Worm (Caenorhabditis elegans) whole organism, young adult: ENCODE data around the gene arrd-7.

Experiments
- B0336.3 ChIP-seq: fragments of 200-800 bp; sonication (Bioruptor generic); IDR thresholded peaks from 2 replicates; pipeline ENCODE4 v1.3.6; 2022; ENCODE audit warnings: missing genetic modification characterization, missing compliant biosample characterization
- C06A6.2 ChIP-seq: fragments of 200-800 bp; sonication (Bioruptor generic); conservative IDR thresholded peaks from 2 replicates; pipeline ENCODE4 v1.3.6; 2022; ENCODE audit warnings: missing genetic modification characterization, missing compliant biosample characterization
- D2030.7 ChIP-seq: fragments of 200-800 bp; sonication (Bioruptor generic); IDR thresholded peaks from 2 replicates; pipeline ENCODE4 v1.3.6; 2022; ENCODE audit warnings: missing genetic modification reagents, missing genetic modification characterization, missing compliant biosample characterization
- F10E7.11 ChIP-seq: sonication (generic microtip); optimal IDR thresholded peaks from 2 replicates; lab custom pipeline; 2017; ENCODE audit warnings: mild to moderate bottlenecking, missing genetic modification characterization, moderate library complexity, missing compliant biosample characterization
- F49E8.2 ChIP-seq: sonication (generic microtip); optimal IDR thresholded peaks from 3 replicates; lab custom pipeline; 2017; ENCODE audit warnings: missing genetic modification characterization, mild to moderate bottlenecking, missing compliant biosample characterization, antibody characterized with exemption, moderate library complexity; ENCODE audit not compliant: insufficient read depth
- F52B5.7 ChIP-seq: sonication (generic microtip); optimal IDR thresholded peaks from 2 replicates; lab custom pipeline; 2016; ENCODE audit warnings: mild to moderate bottlenecking, missing genetic modification characterization, missing compliant biosample characterization
- K12H6.12 ChIP-seq: fragments of 200-800 bp; sonication (Bioruptor generic); optimal IDR thresholded peaks from 2 replicates; lab custom pipeline; 2018; ENCODE audit warnings: mild to moderate bottlenecking, missing genetic modification characterization, missing compliant biosample characterization
- Y56A3A.18 ChIP-seq: fragments of 200-800 bp; sonication (Bioruptor generic); IDR thresholded peaks from 2 replicates; pipeline ENCODE4 v1.3.6; 2022; ENCODE audit warnings: missing genetic modification reagents, missing genetic modification characterization, missing compliant biosample characterization
- ama-1 ChIP-seq, 3 experiments: fragments of 150-350 bp in 1 of 3; sonication (generic microtip) in 2 of 3; optimal IDR thresholded peaks; 2 replicates each; lab custom pipeline; 2014 to 2018; ENCODE audit warnings: missing biosample characterization in 2 of 3, missing genetic modification characterization in 2 of 3, missing genetic modification reagents in 2 of 3
- atf-7 ChIP-seq: sonication (generic microtip); optimal IDR thresholded peaks from 2 replicates; lab custom pipeline; 2017; ENCODE audit warnings: mild to moderate bottlenecking, missing genetic modification characterization, missing compliant biosample characterization
- attf-3 ChIP-seq: fragments of 200-800 bp; sonication (Bioruptor generic); conservative IDR thresholded peaks from 2 replicates; pipeline ENCODE4 v1.3.6; 2022; ENCODE audit warnings: missing genetic modification reagents, missing genetic modification characterization, missing compliant biosample characterization
- cebp-1 ChIP-seq, 2 experiments: fragments of 200-800 bp in 1 of 2; sonication (Bioruptor generic) in 1 of 2; sonication (generic microtip) in 1 of 2; IDR thresholded peaks in 1 of 2; optimal IDR thresholded peaks in 1 of 2; 2 replicates each; pipeline versions ENCODE4 v1.3.6 to Lab custom; 2017 to 2022; ENCODE audit warnings: missing compliant biosample characterization in 2 of 2, missing genetic modification characterization in 2 of 2, mild to moderate bottlenecking in 1 of 2, missing genetic modification reagents in 1 of 2, moderate library complexity in 1 of 2
- ceh-100 ChIP-seq: fragments of 200-800 bp; sonication (Bioruptor generic); IDR thresholded peaks from 2 replicates; pipeline ENCODE4 v1.3.6; 2022; ENCODE audit warnings: missing genetic modification reagents, missing genetic modification characterization, missing compliant biosample characterization
- ceh-27 ChIP-seq: fragments of 200-800 bp; sonication (Bioruptor generic); optimal IDR thresholded peaks from 2 replicates; lab custom pipeline; 2018; ENCODE audit warnings: mild to moderate bottlenecking, missing genetic modification characterization, moderate library complexity, missing compliant biosample characterization
- efl-1 ChIP-seq: fragments of 150-350 bp; optimal IDR thresholded peaks from 2 replicates; lab custom pipeline; 2014; ENCODE audit warnings: missing biosample characterization, missing genetic modification reagents, missing genetic modification characterization
- egrh-3 ChIP-seq: fragments of 200-800 bp; sonication (Bioruptor generic); IDR thresholded peaks from 2 replicates; pipeline ENCODE4 v1.3.6; 2022; ENCODE audit warnings: missing genetic modification reagents, missing genetic modification characterization, missing compliant biosample characterization
- hlh-12 ChIP-seq: sonication (generic microtip); optimal IDR thresholded peaks from 2 replicates; lab custom pipeline; 2016; ENCODE audit warnings: missing genetic modification characterization, missing compliant biosample characterization
- hmg-1.2 ChIP-seq: fragments of 200-800 bp; sonication (Bioruptor generic); IDR thresholded peaks from 2 replicates; pipeline ENCODE4 v1.3.6; 2022; ENCODE audit warnings: missing genetic modification reagents, missing genetic modification characterization, missing compliant biosample characterization
- lag-1 ChIP-seq: fragments of 200-800 bp; sonication (Bioruptor generic); IDR thresholded peaks from 2 replicates; pipeline ENCODE4 v1.3.6; 2022; ENCODE audit warnings: missing genetic modification reagents, missing genetic modification characterization, missing compliant biosample characterization
- let-607 ChIP-seq, 2 experiments: fragments of 200-800 bp in 1 of 2; sonication (Bioruptor generic) in 1 of 2; sonication (generic microtip) in 1 of 2; optimal IDR thresholded peaks; 2 replicates each; lab custom pipeline; 2016 to 2018; ENCODE audit warnings: mild to moderate bottlenecking in 2 of 2, missing compliant biosample characterization in 2 of 2, missing genetic modification characterization in 2 of 2, moderate library complexity in 2 of 2, missing genotype in 1 of 2
- lin-26 ChIP-seq: fragments of 200-800 bp; sonication (Bioruptor generic); IDR thresholded peaks from 2 replicates; pipeline ENCODE4 v1.3.6; 2022; ENCODE audit warnings: missing genetic modification reagents, missing genetic modification characterization, missing compliant biosample characterization
- lin-35 ChIP-seq, 3 experiments: fragments of 150-350 bp in 2 of 3; sonication (generic microtip) in 1 of 3; optimal IDR thresholded peaks; 2 replicates each; lab custom pipeline; 2014 to 2018; ENCODE audit warnings: missing biosample characterization in 3 of 3, missing genetic modification characterization in 3 of 3, missing genetic modification reagents in 3 of 3
- lin-40 ChIP-seq: sonication (generic microtip); optimal IDR thresholded peaks from 2 replicates; lab custom pipeline; 2016; ENCODE audit warnings: missing genetic modification characterization, mild to moderate bottlenecking, missing compliant biosample characterization, missing genotype, missing genetic modification reagents
- lsy-27 ChIP-seq: sonication (generic microtip); optimal IDR thresholded peaks from 2 replicates; lab custom pipeline; 2017; ENCODE audit warnings: missing genetic modification characterization, mild to moderate bottlenecking, missing compliant biosample characterization, antibody characterized with exemption, missing genotype, borderline replicate concordance; ENCODE audit not compliant: insufficient read depth
- madf-10 ChIP-seq: sonication (generic microtip); optimal IDR thresholded peaks from 2 replicates; lab custom pipeline; 2016; ENCODE audit warnings: mild to moderate bottlenecking, missing genetic modification characterization, missing compliant biosample characterization
- madf-8 ChIP-seq: fragments of 200-800 bp; sonication (Bioruptor generic); conservative IDR thresholded peaks from 2 replicates; pipeline ENCODE4 v1.3.6; 2022; ENCODE audit warnings: missing genetic modification reagents, missing genetic modification characterization, missing compliant biosample characterization
- mcd-1 ChIP-seq: fragments of 200-800 bp; sonication (Bioruptor generic); IDR thresholded peaks from 2 replicates; pipeline ENCODE4 v1.3.6; 2022; ENCODE audit warnings: missing genetic modification reagents, missing genetic modification characterization, missing compliant biosample characterization
- mxl-1 ChIP-seq: sonication (generic microtip); optimal IDR thresholded peaks from 2 replicates; lab custom pipeline; 2016; ENCODE audit warnings: missing genetic modification characterization, missing compliant biosample characterization
- nfya-2 ChIP-seq: fragments of 200-800 bp; sonication (Bioruptor generic); IDR thresholded peaks from 2 replicates; pipeline ENCODE4 v1.3.6; 2022; ENCODE audit warnings: missing genetic modification reagents, missing genetic modification characterization, missing compliant biosample characterization
- nhr-120 ChIP-seq: fragments of 200-800 bp; sonication (Bioruptor generic); IDR thresholded peaks from 2 replicates; pipeline ENCODE4 v1.3.6; 2022; ENCODE audit warnings: missing genetic modification characterization, missing compliant biosample characterization
- nhr-80 ChIP-seq: sonication (generic microtip); optimal IDR thresholded peaks from 2 replicates; lab custom pipeline; 2016; ENCODE audit warnings: missing genetic modification characterization, missing compliant biosample characterization
- sdz-38 ChIP-seq: sonication (generic microtip); optimal IDR thresholded peaks from 2 replicates; lab custom pipeline; 2016; ENCODE audit warnings: missing genotype, missing genetic modification characterization, missing compliant biosample characterization
- tbp1 ChIP-seq: fragments of 200-800 bp; sonication (Bioruptor generic); optimal IDR thresholded peaks from 2 replicates; lab custom pipeline; 2018; ENCODE audit warnings: mild to moderate bottlenecking, missing genetic modification characterization, missing compliant biosample characterization
- ztf-22 ChIP-seq: fragments of 200-800 bp; sonication (Bioruptor generic); optimal IDR thresholded peaks from 2 replicates; lab custom pipeline; 2018; ENCODE audit warnings: mild to moderate bottlenecking, missing genetic modification characterization, moderate library complexity, missing compliant biosample characterization
- ztf-26 ChIP-seq: sonication (generic microtip); optimal IDR thresholded peaks from 2 replicates; lab custom pipeline; 2017; ENCODE audit warnings: missing genetic modification characterization, missing compliant biosample characterization

Gene arrd-7

ce11 chrII:12099889-12100288 lies 37.5 kb upstream of the arrd-7 start, which contains the start of gene Y17G7B.17:
Gene Y17G7B.17 (minus strand): TSS chrII:12099989.
- no peak for TF ChIP-seq ztf-22
- peak; percentile 14 for TF ChIP-seq nhr-80 (tag; lab: Kevin White, UChicago)
- TF ChIP-seq F10E7.11 (tag; lab: Kevin White, UChicago), result no peak

- TF ChIP-seq K12H6.12 (tag; lab: Kevin White, UChicago), result no peak
- no peak for TF ChIP-seq nfya-2 (GFP tag; lab: Robert Waterston, UW)
- TF ChIP-seq lin-26 (GFP tag; lab: Robert Waterston, UW), result no peak
- TF ChIP-seq egrh-3 (GFP tag; lab: Robert Waterston, UW), result no peak
- TF ChIP-seq B0336.3 (GFP tag; lab: Robert Waterston, UW), result 0 out of 2 replicates have a peak, but pooled peaks have one; percentile 24
- TF ChIP-seq C06A6.2, result 0 out of 2 replicates have a peak, but pooled peaks have one; percentile 23
- no peak for TF ChIP-seq attf-3 (GFP tag; lab: Robert Waterston, UW)
- no peak for TF ChIP-seq madf-8
- no peak for TF ChIP-seq hlh-12 (tag; lab: Kevin White, UChicago)
- no peak for TF ChIP-seq mxl-1
Observed at ce11 chrII:12098716-12099115, 36.3 kb upstream of the arrd-7 start.

ce11 chrII:12095022-12095421 lies 32.6 kb upstream of the arrd-7 start:
- TF ChIP-seq efl-1 (GFP tag; lab: Kevin White, UChicago), result no peak
- TF ChIP-seq cebp-1 (GFP tag; IDR thresholded peaks at IDR 0.05; lab: Robert Waterston, UW), result 0 out of 2 replicates have a peak, but pooled peaks have one; percentile 16
- TF ChIP-seq cebp-1 (tag; optimal IDR thresholded peaks at IDR 0.05; lab: Kevin White, UChicago), result peak; percentile 87
- 0 out of 2 replicates have a peak, but pooled peaks have one; percentile 20 for TF ChIP-seq hmg-1.2 (GFP tag; lab: Robert Waterston, UW)

- TF ChIP-seq D2030.7 (GFP tag; lab: Robert Waterston, UW) (no peak), F52B5.7 (tag; lab: Kevin White, UChicago) (no peak), tbp1 (no peak), mcd-1 (GFP tag; lab: Robert Waterston, UW) (peak; percentile 55; the same call in 1 of the 2 replicates), madf-10 (tag; lab: Kevin White, UChicago) (peak; percentile 28), ceh-100 (no peak), hmg-1.2 (GFP tag; lab: Robert Waterston, UW) (peak; percentile 80), ztf-26 (tag; lab: Kevin White, UChicago) (peak; percentile 3), egrh-3 (GFP tag; lab: Robert Waterston, UW) (peak; percentile 30; the same call in 1 of the 2 replicates), let-607 (tag; optimal IDR thresholded peaks at IDR 0.05; lab: Kevin White, UChicago) (no peak), ama-1 (optimal IDR thresholded peaks at IDR 0.05; lab: Kevin White, UChicago) (no peak), ama-1 (GFP tag; optimal IDR thresholded peaks at IDR 0.05; lab: Kevin White, UChicago) (no peak), F49E8.2 (tag; lab: Kevin White, UChicago) (no peak), lin-40 (tag; lab: Kevin White, UChicago) (peak; percentile 71), sdz-38 (tag; lab: Kevin White, UChicago) (no peak), nhr-120 (GFP tag; lab: Robert Waterston, UW) (no peak), lin-35 (GFP tag; optimal IDR thresholded peaks at IDR 0.05; lab: Kevin White, UChicago) (peak in 1 of 3 experiments; percentile 20), ceh-27 (no peak), nhr-80 (tag; lab: Kevin White, UChicago) (peak; percentile 47), Y56A3A.18 (no peak), cebp-1 (GFP tag; IDR thresholded peaks at IDR 0.05; lab: Robert Waterston, UW) (no peak), cebp-1 (tag; optimal IDR thresholded peaks at IDR 0.05; lab: Kevin White, UChicago) (peak; percentile 54), atf-7 (no peak), K12H6.12 (tag; lab: Kevin White, UChicago) (peak; percentile 14), lag-1 (GFP tag; lab: Robert Waterston, UW) (no peak), lsy-27 (tag; lab: Kevin White, UChicago) (no peak)
Observed at ce11 chrII:12089616-12090215, 27.3 kb upstream of the arrd-7 start.
